Worm (Caenorhabditis elegans): ENCODE results near the gene ZK563.2.

DNA sequence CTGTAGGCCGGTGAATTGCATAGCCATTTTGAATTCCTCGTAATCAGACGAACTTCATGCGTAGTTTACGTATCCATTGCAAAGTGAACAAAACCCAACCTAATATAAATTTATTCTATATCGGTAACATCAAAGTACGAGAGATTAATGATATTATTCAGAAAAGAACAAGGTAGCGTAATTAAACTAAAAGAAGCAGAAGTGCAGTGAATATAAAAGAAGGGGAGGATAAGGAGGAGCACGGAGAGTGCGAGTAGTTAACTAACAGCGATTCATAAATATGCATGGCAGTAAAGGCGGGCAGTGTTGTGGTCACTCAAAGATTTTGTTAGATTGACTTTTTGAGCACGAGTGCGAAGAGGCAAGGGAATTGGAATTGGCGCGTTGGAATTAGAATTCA, 5.9 kb downstream of the ZK563.2 start, which contains the start of gene clc-3:
- TF ChIP-seq jun-1 (tag; optimal IDR thresholded peaks at IDR 0.05) (no peak), ZK546.5 (tag; optimal IDR thresholded peaks at IDR 0.05) (no peak), snpc-4 (tag; optimal IDR thresholded peaks at IDR 0.05) (no peak), unc-62 (GFP tag; optimal IDR thresholded peaks at IDR 0.05 in 1 of 2) (peak in 1 of 2 experiments; percentile 62), unc-62 (tag; optimal IDR thresholded peaks at IDR 0.05) (no peak), R02D3.7 (tag; optimal IDR thresholded peaks at IDR 0.05) (no peak), fos-1 (tag; optimal IDR thresholded peaks at IDR 0.05) (no peak), nhr-10 (tag; optimal IDR thresholded peaks at IDR 0.05) (no peak), unc-39 (tag; optimal IDR thresholded peaks at IDR 0.05) (no peak), mdl-1 (tag; optimal IDR thresholded peaks at IDR 0.05) (no peak), ama-1 (optimal IDR thresholded peaks at IDR 0.05) (no peak), nhr-77 (tag; optimal IDR thresholded peaks at IDR 0.05) (no peak), pqm-1 (tag; optimal IDR thresholded peaks at IDR 0.05) (no peak)

Data from whole organism, L4 larva.